Comparison of ENCODE assay signal across 1 fruit fly cellular context in genomic region chr3L:904991-905745, dm6.
TF ChIP-seq lines count a peak whose summit lies in the region.

No protein-coding gene starts in this region.

TF ChIP-seq in whole organism, embryonic, 481 proteins besides CTCF, POLR2A, EP300 and RAD21 (continued from another document):
- TF ChIP-seq CG15011 (GFP tag; optimal IDR thresholded peaks at IDR 0.05; lab: Kevin White, UChicago) (no peak), CkIIα-i1 (GFP tag; IDR thresholded peaks at IDR 0.05; lab: Robert Waterston, UW) (no peak), insv (GFP tag; optimal IDR thresholded peaks at IDR 0.05; lab: Kevin White, UChicago) (no peak), CG9932 (GFP tag; IDR thresholded peaks at IDR 0.05; lab: Robert Waterston, UW) (no peak), bbx (GFP tag; IDR thresholded peaks at IDR 0.05; lab: Robert Waterston, UW; ENCODE audit: partially characterized antibody) (no peak), hkb (optimal IDR thresholded peaks at IDR 0.05; lab: Kevin White, UChicago) (no peak), hkb (GFP tag; IDR thresholded peaks at IDR 0.05; lab: Robert Waterston, UW) (peak; percentile 47), Ets65A (GFP tag; lab: Kevin White, UChicago) (no peak), lmd (GFP tag; IDR thresholded peaks at IDR 0.05; lab: Robert Waterston, UW) (peak; percentile 22; the same call in 1 of the 2 replicates), ewg (GFP tag; optimal IDR thresholded peaks at IDR 0.05; lab: Kevin White, UChicago) (peak; percentile 20), dmrt11E (tag; optimal IDR thresholded peaks at IDR 0.05; lab: Kevin White, UChicago) (peak; percentile 75), CG8359 (GFP tag; optimal IDR thresholded peaks at IDR 0.05; lab: Kevin White, UChicago; ENCODE audit: borderline replicate concordance) (peak; percentile 33), Nf-YB (GFP tag; optimal IDR thresholded peaks at IDR 0.05; lab: Kevin White, UChicago) (peak; percentile 13), prd (optimal IDR thresholded peaks at IDR 0.05; lab: Kevin White, UChicago) (no peak), prd (GFP tag; IDR thresholded peaks at IDR 0.05; lab: Robert Waterston, UW) (peak; percentile 76; the same call in 2 of the 3 replicates), Hmr (GFP tag; optimal IDR thresholded peaks at IDR 0.05; lab: Kevin White, UChicago) (no peak), CG15269 (tag; optimal IDR thresholded peaks at IDR 0.05; lab: Kevin White, UChicago) (peak; percentile 9), tna (GFP tag; IDR thresholded peaks at IDR 0.05; lab: Robert Waterston, UW; ENCODE audit: partially characterized antibody) (no peak), lbe (GFP tag; optimal IDR thresholded peaks at IDR 0.05; lab: Kevin White, UChicago) (no peak), CG11456 (GFP tag; IDR thresholded peaks at IDR 0.05; lab: Robert Waterston, UW) (no peak), CG17912 (GFP tag; optimal IDR thresholded peaks at IDR 0.05; lab: Kevin White, UChicago) (no peak), Atf6 (GFP tag; IDR thresholded peaks at IDR 0.05; lab: Robert Waterston, UW) (no peak), Bgb (GFP tag; IDR thresholded peaks at IDR 0.05; lab: Robert Waterston, UW; ENCODE audit: partially characterized antibody) (no peak), BtbVII (GFP tag; optimal IDR thresholded peaks at IDR 0.05; lab: Kevin White, UChicago) (no peak), sens (GFP tag; lab: Kevin White, UChicago) (peak; percentile 88), Chrac-16 (GFP tag; optimal IDR thresholded peaks at IDR 0.05; lab: Kevin White, UChicago) (peak; percentile 10), ase (GFP tag; IDR thresholded peaks at IDR 0.05; lab: Robert Waterston, UW) (0 out of 3 replicates have a peak, but pooled peaks have one; percentile 38), CG4730 (GFP tag; IDR thresholded peaks at IDR 0.05; lab: Robert Waterston, UW) (peak; percentile 46; the same call in 1 of the 2 replicates), CG15601 (tag; optimal IDR thresholded peaks at IDR 0.05; lab: Kevin White, UChicago) (peak; percentile 50), CG12104 (GFP tag; optimal IDR thresholded peaks at IDR 0.05; lab: Kevin White, UChicago) (no peak), CG13424 (tag; optimal IDR thresholded peaks at IDR 0.05; lab: Kevin White, UChicago) (peak; percentile 38), CG1603 (tag; optimal IDR thresholded peaks at IDR 0.05; lab: Kevin White, UChicago) (no peak), croc (GFP tag; conservative IDR thresholded peaks at IDR 0.05; lab: Robert Waterston, UW) (peak; percentile 46), Eip74EF (GFP tag; optimal IDR thresholded peaks at IDR 0.05; lab: Kevin White, UChicago) (peak in 1 of 2 experiments; percentile 7), CG4404 (GFP tag; IDR thresholded peaks at IDR 0.05; lab: Robert Waterston, UW) (peak; percentile 22; the same call in 1 of the 2 replicates), CG10979 (tag; optimal IDR thresholded peaks at IDR 0.05; lab: Kevin White, UChicago) (peak; percentile 72), CG13775 (GFP tag; optimal IDR thresholded peaks at IDR 0.05; lab: Kevin White, UChicago) (peak; percentile 46), abd-A (tag; optimal IDR thresholded peaks at IDR 0.05; lab: Kevin White, UChicago) (no peak), CG1602 (GFP tag; optimal IDR thresholded peaks at IDR 0.05; lab: Kevin White, UChicago) (peak; percentile 36), phol (tag; optimal IDR thresholded peaks at IDR 0.05; lab: Kevin White, UChicago) (peak; percentile 63), Ada2b (GFP tag; IDR thresholded peaks at IDR 0.05; lab: Robert Waterston, UW) (no peak), trh (GFP tag; optimal IDR thresholded peaks at IDR 0.05; lab: Kevin White, UChicago) (peak; percentile 4), CG3726 (GFP tag; IDR thresholded peaks at IDR 0.05; lab: Robert Waterston, UW) (no peak), CG6175 (GFP tag; IDR thresholded peaks at IDR 0.05; lab: Robert Waterston, UW) (no peak), NC2β (GFP tag; optimal IDR thresholded peaks at IDR 0.05; lab: Kevin White, UChicago) (no peak), ro (GFP tag; IDR thresholded peaks at IDR 0.05; lab: Robert Waterston, UW) (no peak), CG10959 (GFP tag; IDR thresholded peaks at IDR 0.05; lab: Robert Waterston, UW) (0 out of 2 replicates have a peak, but pooled peaks have one; percentile 36), CG7372 (GFP tag; IDR thresholded peaks at IDR 0.05; lab: Robert Waterston, UW) (no peak), hbn (GFP tag; IDR thresholded peaks at IDR 0.05; lab: Robert Waterston, UW; ENCODE audit: partially characterized antibody) (no peak), CG3281 (GFP tag; optimal IDR thresholded peaks at IDR 0.05; lab: Kevin White, UChicago) (no peak), Lpt (GFP tag; optimal IDR thresholded peaks at IDR 0.05; lab: Kevin White, UChicago) (no peak), CG10366 (GFP tag; IDR thresholded peaks at IDR 0.05; lab: Robert Waterston, UW) (peak; percentile 17; the same call in 1 of the 2 replicates), Tbp (GFP tag; optimal IDR thresholded peaks at IDR 0.05; lab: Kevin White, UChicago) (no peak), H15 (GFP tag; IDR thresholded peaks at IDR 0.05; lab: Robert Waterston, UW) (0 out of 3 replicates have a peak, but pooled peaks have one; percentile 29), CG8924 (tag; optimal IDR thresholded peaks at IDR 0.05; lab: Kevin White, UChicago) (peak; percentile 44), Sox102F (GFP tag; optimal IDR thresholded peaks at IDR 0.05; lab: Kevin White, UChicago) (peak; percentile 33)
